Worm (Caenorhabditis elegans): ENCODE results near the gene C01B9.1.

DNA sequence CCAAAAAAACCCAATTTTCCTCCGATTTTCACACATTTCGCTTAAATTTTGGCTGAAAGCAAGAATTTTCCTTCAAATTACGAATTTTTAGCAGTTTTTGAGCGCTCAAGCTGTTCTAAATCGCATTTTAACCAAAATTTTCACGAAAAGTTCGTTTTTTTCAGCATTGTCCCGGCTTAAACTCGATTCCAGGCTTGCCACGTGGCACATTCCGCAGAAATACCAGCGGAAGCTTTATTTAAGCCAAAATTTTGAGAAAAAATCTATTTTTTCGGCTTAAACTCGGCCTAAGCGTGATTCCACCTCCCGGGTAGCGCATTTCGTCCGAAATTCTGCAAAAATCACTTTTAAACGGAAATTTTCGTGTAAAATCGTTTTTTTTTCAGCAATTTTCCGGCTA lies 47.6 kb upstream of the C01B9.1 start:
- TF ChIP-seq med-1 (GFP tag; optimal IDR thresholded peaks at IDR 0.05; ENCODE audit: insufficient read depth), result no peak
- no peak for TF ChIP-seq flt-1 (GFP tag; IDR thresholded peaks at IDR 0.05)
- TF ChIP-seq cog-1 (tag; optimal IDR thresholded peaks at IDR 0.05), result no peak
- no peak for TF ChIP-seq T22C8.4 (GFP tag; IDR thresholded peaks at IDR 0.05)
- TF ChIP-seq klf-2 (GFP tag; conservative IDR thresholded peaks at IDR 0.05), result no peak
- no peak for TF ChIP-seq tab-1 (GFP tag; IDR thresholded peaks at IDR 0.05)
- TF ChIP-seq ztf-23 (GFP tag; IDR thresholded peaks at IDR 0.05), result no peak

Data from whole organism, midembryonic.